Fruit fly (Drosophila melanogaster) whole organism, embryonic: ENCODE measurements around the gene CG6962.

Experiments used
- Asciz ChIP-seq: fragments of 200-800 bp; sonication (Bioruptor generic); optimal IDR thresholded peaks from 2 replicates; lab custom pipeline; 2017; ENCODE audit warnings: missing biosample characterization, mild to moderate bottlenecking, missing genetic modification characterization, missing genetic modification reagents
- CG10267 ChIP-seq: fragments of 200-800 bp; sonication (Bioruptor generic); optimal IDR thresholded peaks from 2 replicates; lab custom pipeline; 2018; ENCODE audit warnings: missing biosample characterization, mild to moderate bottlenecking, missing genetic modification characterization, moderate library complexity
- CG10366 ChIP-seq: fragments of 200-800 bp; sonication (Bioruptor generic); IDR thresholded peaks from 2 replicates; pipeline ENCODE4 v1.3.6; 2022; ENCODE audit warnings: missing biosample characterization, missing genetic modification characterization
- CG10431 ChIP-seq: fragments of 200-800 bp; sonication (Bioruptor generic); optimal IDR thresholded peaks from 3 replicates; lab custom pipeline; 2018; ENCODE audit warnings: missing biosample characterization, mild to moderate bottlenecking, missing genetic modification characterization
- CG11247 ChIP-seq: fragments of 200-800 bp; sonication (Bioruptor generic); IDR thresholded peaks from 2 replicates; pipeline ENCODE4 v1.3.6; 2022; ENCODE audit warnings: missing biosample characterization, missing genetic modification characterization
- CG12391 ChIP-seq: fragments of 200-800 bp; sonication (Bioruptor generic); optimal IDR thresholded peaks from 3 replicates; lab custom pipeline; 2018; ENCODE audit warnings: missing biosample characterization, mild to moderate bottlenecking, missing genetic modification characterization, moderate library complexity
- CG12744 ChIP-seq: fragments of 200-800 bp; sonication (Bioruptor generic); optimal IDR thresholded peaks from 2 replicates; lab custom pipeline; 2016; ENCODE audit warnings: missing biosample characterization, missing genetic modification characterization
- CG17385 ChIP-seq: fragments of 200-800 bp; sonication (Bioruptor generic); optimal IDR thresholded peaks from 3 replicates; lab custom pipeline; 2018; ENCODE audit warnings: missing biosample characterization, mild to moderate bottlenecking, missing genetic modification characterization
- CG18476 ChIP-seq: fragments of 200-800 bp; sonication (Bioruptor generic); optimal IDR thresholded peaks from 2 replicates; lab custom pipeline; 2016; ENCODE audit warnings: missing biosample characterization, mild to moderate bottlenecking, missing genetic modification characterization
- CG18599 ChIP-seq: fragments of 200-800 bp; sonication (Bioruptor generic); optimal IDR thresholded peaks from 3 replicates; lab custom pipeline; 2017; ENCODE audit warnings: missing biosample characterization, missing genetic modification characterization, mild to moderate bottlenecking, moderate library complexity, missing genetic modification reagents
- CG2199 ChIP-seq: fragments of 200-800 bp; sonication (Bioruptor generic); IDR thresholded peaks from 3 replicates; pipeline ENCODE4 v1.3.6; 2022; ENCODE audit warnings: missing biosample characterization, missing genetic modification characterization
- CG3065 ChIP-seq: fragments of 200-800 bp; sonication (Bioruptor generic); optimal IDR thresholded peaks from 2 replicates; lab custom pipeline; 2016; ENCODE audit warnings: missing biosample characterization, missing genetic modification characterization
- CG31388 ChIP-seq: fragments of 200-800 bp; sonication (Bioruptor generic); optimal IDR thresholded peaks from 2 replicates; lab custom pipeline; 2016; ENCODE audit warnings: missing biosample characterization, missing genetic modification characterization
- CG32772 ChIP-seq: fragments of 200-800 bp; sonication (Bioruptor generic); IDR thresholded peaks from 2 replicates; pipeline ENCODE4 v1.3.6; 2022; ENCODE audit warnings: missing biosample characterization, missing genetic modification characterization
- CG33557 ChIP-seq: fragments of 200-800 bp; sonication (Bioruptor generic); optimal IDR thresholded peaks from 2 replicates; lab custom pipeline; 2019; ENCODE audit warnings: missing biosample characterization, mild to moderate bottlenecking, missing genetic modification characterization, moderate library complexity
- CG4328 ChIP-seq: fragments of 200-800 bp; sonication (Bioruptor generic); optimal IDR thresholded peaks from 3 replicates; lab custom pipeline; 2017; ENCODE audit warnings: missing biosample characterization, missing genetic modification reagents, missing genetic modification characterization
- CG4820 ChIP-seq: fragments of 200-800 bp; sonication (Bioruptor generic); optimal IDR thresholded peaks from 3 replicates; lab custom pipeline; 2016; ENCODE audit warnings: missing biosample characterization, missing genetic modification characterization
- CG6272 ChIP-seq: fragments of 200-800 bp; sonication (Bioruptor generic); IDR thresholded peaks from 2 replicates; pipeline ENCODE4 v1.3.6; 2022; ENCODE audit warnings: missing biosample characterization, missing genetic modification characterization
- CG6854 ChIP-seq: fragments of 200-800 bp; sonication (Bioruptor generic); optimal IDR thresholded peaks from 3 replicates; lab custom pipeline; 2017; ENCODE audit warnings: missing biosample characterization, mild to moderate bottlenecking, missing genetic modification characterization
- CG7786 ChIP-seq: fragments of 200-800 bp; sonication (Bioruptor generic); optimal IDR thresholded peaks from 2 replicates; lab custom pipeline; 2016; ENCODE audit warnings: missing biosample characterization, missing genetic modification characterization
- CG8924 ChIP-seq: fragments of 200-800 bp; optimal IDR thresholded peaks from 3 replicates; lab custom pipeline; 2019; ENCODE audit warnings: missing biosample characterization, mild to moderate bottlenecking, missing genetic modification characterization, moderate library complexity
- CG8944 ChIP-seq: fragments of 200-800 bp; sonication (Bioruptor generic); optimal IDR thresholded peaks from 3 replicates; lab custom pipeline; 2016; ENCODE audit warnings: missing biosample characterization, missing genetic modification characterization
- CG9215 ChIP-seq: fragments of 200-800 bp; sonication (Bioruptor generic); IDR thresholded peaks from 2 replicates; pipeline ENCODE4 v1.3.6; 2022; ENCODE audit warnings: missing biosample characterization, missing genetic modification characterization
- CG9609 ChIP-seq: fragments of 200-800 bp; sonication (Bioruptor generic); optimal IDR thresholded peaks from 3 replicates; lab custom pipeline; 2016; ENCODE audit warnings: missing biosample characterization, missing genetic modification characterization
- CG9797 ChIP-seq: fragments of 200-800 bp; sonication (Bioruptor generic); optimal IDR thresholded peaks from 3 replicates; lab custom pipeline; 2018; ENCODE audit warnings: missing biosample characterization, mild to moderate bottlenecking, missing genetic modification characterization
- CkIIα-i1 ChIP-seq: fragments of 200-800 bp; sonication (Bioruptor generic); IDR thresholded peaks from 2 replicates; pipeline ENCODE4 v1.3.6; 2022; ENCODE audit warnings: missing biosample characterization, missing genetic modification characterization
- NfI ChIP-seq: fragments of 200-800 bp; sonication (Bioruptor generic); optimal IDR thresholded peaks from 3 replicates; lab custom pipeline; 2018; ENCODE audit warnings: missing biosample characterization, mild to moderate bottlenecking, missing genetic modification characterization, moderate library complexity
- Scr ChIP-seq: fragments of 200-800 bp; sonication (Bioruptor generic); IDR thresholded peaks from 2 replicates; pipeline ENCODE4 v1.3.6; 2022; ENCODE audit warnings: missing biosample characterization, missing genetic modification characterization; ENCODE audit not compliant: partially characterized antibody
- Sox100B ChIP-seq: fragments of 200-800 bp; sonication (Bioruptor generic); optimal IDR thresholded peaks from 3 replicates; lab custom pipeline; 2018; ENCODE audit warnings: missing biosample characterization, mild to moderate bottlenecking, missing genetic modification characterization
- Sry-δ ChIP-seq: fragments of 200-800 bp; sonication (Bioruptor generic); optimal IDR thresholded peaks from 2 replicates; lab custom pipeline; 2016; ENCODE audit warnings: missing biosample characterization, missing genetic modification characterization
- ap ChIP-seq: fragments of 200-800 bp; sonication (Bioruptor generic); IDR thresholded peaks from 2 replicates; pipeline ENCODE4 v1.3.6; 2022; ENCODE audit warnings: missing biosample characterization, missing genetic modification characterization
- bcd ChIP-seq: fragments of 200-800 bp; sonication (Bioruptor generic); optimal IDR thresholded peaks from 2 replicates; lab custom pipeline; 2017; ENCODE audit warnings: missing biosample characterization, mild to moderate bottlenecking, missing genetic modification characterization
- da ChIP-seq: fragments of 200-800 bp; sonication (Bioruptor generic); optimal IDR thresholded peaks from 2 replicates; lab custom pipeline; 2016; ENCODE audit warnings: missing biosample characterization, missing genetic modification characterization
- ewg ChIP-seq: fragments of 200-800 bp; sonication (Bioruptor generic); optimal IDR thresholded peaks from 3 replicates; lab custom pipeline; 2017; ENCODE audit warnings: mild to moderate bottlenecking, missing biosample characterization, missing genetic modification reagents, missing genetic modification characterization
- fru ChIP-seq: fragments of >200 bp; optimal IDR thresholded peaks from 2 replicates; lab custom pipeline; 2017
- gsb-n ChIP-seq: fragments of 200-800 bp; sonication (Bioruptor generic); optimal IDR thresholded peaks from 3 replicates; lab custom pipeline; 2018; ENCODE audit warnings: missing biosample characterization, mild to moderate bottlenecking, missing genetic modification characterization
- her ChIP-seq: fragments of 200-800 bp; sonication (Bioruptor generic); optimal IDR thresholded peaks from 2 replicates; lab custom pipeline; 2016; ENCODE audit warnings: missing biosample characterization, missing genetic modification characterization
- hkb ChIP-seq, 2 experiments: fragments of 200-800 bp in 1 of 2; fragments of >200 bp in 1 of 2; sonication (Bioruptor generic) in 1 of 2; IDR thresholded peaks in 1 of 2; optimal IDR thresholded peaks in 1 of 2; 2 replicates each; pipeline versions ENCODE4 v1.3.6 to Lab custom; 2017 to 2022; ENCODE audit warnings: missing biosample characterization in 1 of 2, missing genetic modification characterization in 1 of 2
- mam ChIP-seq: fragments of 200-800 bp; sonication (Bioruptor generic); optimal IDR thresholded peaks from 3 replicates; lab custom pipeline; 2016; ENCODE audit warnings: missing biosample characterization, missing genetic modification characterization
- org-1 ChIP-seq: fragments of 200-800 bp; sonication (Bioruptor generic); optimal IDR thresholded peaks from 2 replicates; lab custom pipeline; 2017; ENCODE audit warnings: missing biosample characterization, missing genetic modification characterization
- otp ChIP-seq: fragments of 200-800 bp; sonication (Bioruptor generic); IDR thresholded peaks from 3 replicates; pipeline ENCODE4, ENCODE4 v1.3.6; 2022; ENCODE audit warnings: missing biosample characterization, missing genetic modification characterization
- pan ChIP-seq, 4 experiments: fragments of >200 bp in 3 of 4; fragments of 200-800 bp in 1 of 4; sonication (Bioruptor generic) in 1 of 4; optimal IDR thresholded peaks in 3 of 4; IDR thresholded peaks in 1 of 4; 2 replicates each; pipeline versions ENCODE4 v1.3.6 to Lab custom; 2017 to 2022; ENCODE audit warnings: missing biosample characterization in 2 of 4, missing genetic modification characterization in 2 of 4, mixed read lengths in 1 of 4
- pita ChIP-seq: fragments of 200-800 bp; sonication (Bioruptor generic); optimal IDR thresholded peaks from 2 replicates; lab custom pipeline; 2017; ENCODE audit warnings: missing biosample characterization, mild to moderate bottlenecking, missing genetic modification characterization
- sc ChIP-seq, 3 experiments: fragments of >200 bp in 2 of 3; fragments of 200-800 bp in 1 of 3; sonication (Bioruptor generic) in 1 of 3; optimal IDR thresholded peaks; 2 replicates in 2 of 3; 3 replicates in 1 of 3; lab custom pipeline; 2017; ENCODE audit warnings: mild to moderate bottlenecking in 1 of 3, missing biosample characterization in 1 of 3, missing genetic modification characterization in 1 of 3, missing genetic modification reagents in 1 of 3
- sisA ChIP-seq: fragments of 200-800 bp; sonication (Bioruptor generic); IDR thresholded peaks from 2 replicates; pipeline ENCODE4 v1.3.6; 2022; ENCODE audit warnings: missing biosample characterization, missing genetic modification characterization
- vfl ChIP-seq: fragments of 200-800 bp; sonication (Bioruptor generic); optimal IDR thresholded peaks from 2 replicates; lab custom pipeline; 2016; ENCODE audit warnings: missing biosample characterization, missing genetic modification characterization
- wek ChIP-seq: fragments of 200-800 bp; sonication (Bioruptor generic); optimal IDR thresholded peaks from 3 replicates; lab custom pipeline; 2018; ENCODE audit warnings: missing biosample characterization, mild to moderate bottlenecking, missing genetic modification characterization, moderate library complexity

CG6962 gene

dm6 chr3R:11887114-11888037, 5.0 kb upstream of the CG6962 start, which contains the start of gene mthl5 (continued):
- TF ChIP-seq Scr (GFP tag; lab: Robert Waterston, UW) (no peak), CG12391 (tag; lab: Kevin White, UChicago) (peak; percentile 85), CG4820 (GFP tag; lab: Kevin White, UChicago) (peak; percentile 80), Sox100B (GFP tag; lab: Kevin White, UChicago) (peak; percentile 82), wek (GFP tag; lab: Kevin White, UChicago) (peak; percentile 21), CG18476 (peak; percentile 54), CG8944 (GFP tag; lab: Kevin White, UChicago) (peak; percentile 73), pan (optimal IDR thresholded peaks at IDR 0.05; lab: Kevin White, UChicago) (peak in 1 of 2 experiments; percentile 42), pan (GFP tag; optimal IDR thresholded peaks at IDR 0.05 in 1 of 2, IDR thresholded peaks at IDR 0.05 in 1 of 2) (peak in 1 of 2 experiments; percentile 74), hkb (optimal IDR thresholded peaks at IDR 0.05; lab: Kevin White, UChicago) (no peak), hkb (GFP tag; IDR thresholded peaks at IDR 0.05; lab: Robert Waterston, UW) (peak; percentile 81), CG18599 (peak; percentile 73), CG6272 (peak; percentile 59), CG11247 (GFP tag; lab: Robert Waterston, UW) (peak; percentile 48), fru (no peak), her (peak; percentile 68), CG10366 (GFP tag; lab: Robert Waterston, UW) (peak; percentile 77), CG7786 (peak; percentile 71), CG9609 (peak; percentile 73), ap (GFP tag; lab: Robert Waterston, UW) (peak; percentile 46; the same call in 1 of the 2 replicates), CG9215 (peak; percentile 64), org-1 (GFP tag; lab: Kevin White, UChicago) (peak; percentile 83), CG12744 (GFP tag; lab: Kevin White, UChicago) (peak; percentile 32), Asciz (peak; percentile 59), CG6854 (GFP tag; lab: Kevin White, UChicago) (peak; percentile 43), ewg (peak; percentile 60), CG10431 (GFP tag; lab: Kevin White, UChicago) (no peak), CG4328 (peak; percentile 33), CG10267 (tag; lab: Kevin White, UChicago) (peak; percentile 80), CG9797 (GFP tag; lab: Kevin White, UChicago) (no peak), CG8924 (tag; lab: Kevin White, UChicago) (peak; percentile 85), Sry-δ (GFP tag; lab: Kevin White, UChicago) (peak; percentile 27), CG33557 (GFP tag; lab: Kevin White, UChicago) (peak; percentile 81), CG3065 (peak; percentile 13), NfI (GFP tag; lab: Kevin White, UChicago) (peak; percentile 60), pita (GFP tag; lab: Kevin White, UChicago) (no peak), CG32772 (GFP tag; lab: Robert Waterston, UW) (peak; percentile 62), gsb-n (tag; lab: Kevin White, UChicago) (peak; percentile 68), CG31388 (GFP tag; lab: Kevin White, UChicago) (peak; percentile 31), sc (optimal IDR thresholded peaks at IDR 0.05; lab: Kevin White, UChicago) (no peak), sc (GFP tag; optimal IDR thresholded peaks at IDR 0.05; lab: Kevin White, UChicago) (peak; percentile 52), da (peak; percentile 30), sisA (peak; percentile 79), CG2199 (GFP tag; lab: Robert Waterston, UW) (no peak), CG17385 (peak; percentile 67), CkIIα-i1 (GFP tag; lab: Robert Waterston, UW) (no peak), vfl (peak; percentile 41), bcd (GFP tag; lab: Kevin White, UChicago) (peak; percentile 83), mam (GFP tag; lab: Kevin White, UChicago) (peak; percentile 77), otp (peak; percentile 58; the same call in 1 of the 3 replicates)
